Worm (Caenorhabditis elegans): ENCODE measurements around the gene col-42.

DNA sequence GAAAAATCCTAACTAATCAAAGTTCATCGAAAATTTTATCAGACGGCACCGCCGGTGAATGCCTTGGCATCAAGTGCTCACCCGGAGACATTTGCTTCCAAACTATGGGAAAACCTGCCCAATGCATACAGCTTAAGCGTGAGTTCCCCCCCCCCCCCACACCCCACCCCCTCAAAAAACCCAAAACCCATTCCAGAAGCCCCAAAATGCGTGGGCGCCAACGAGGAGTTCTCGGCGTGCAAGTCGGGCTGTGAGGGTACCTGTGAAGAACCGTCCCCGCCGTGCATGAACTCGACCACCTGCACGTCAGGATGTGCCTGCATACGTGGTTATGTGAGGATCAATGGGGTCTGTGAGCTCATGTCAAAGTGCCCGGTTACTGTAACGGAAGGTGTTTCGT, 36.1 kb downstream of the col-42 start:
- TF ChIP-seq pha-4 (tag; optimal IDR thresholded peaks at IDR 0.05) (no peak), unc-62 (GFP tag; optimal IDR thresholded peaks at IDR 0.05) (no peak), ztf-11 (tag; optimal IDR thresholded peaks at IDR 0.05) (no peak), ztf-4 (tag; optimal IDR thresholded peaks at IDR 0.05) (no peak)
